Worm (Caenorhabditis elegans) whole organism, L4/young adult: Measurements from ENCODE around the gene let-754.
A peak's percentile ranks its signal among the peaks of the same experiment; 100 is the strongest.

Experiments used
- W03F9.2 ChIP-seq: fragments of 150-350 bp; optimal IDR thresholded peaks from 2 replicates; lab custom pipeline; 2014; ENCODE audit warnings: missing biosample characterization, missing genetic modification characterization
- dao-5 ChIP-seq: sonication (generic microtip); optimal IDR thresholded peaks from 2 replicates; lab custom pipeline; 2016; ENCODE audit warnings: missing genotype, missing genetic modification characterization, moderate library complexity, missing compliant biosample characterization
- him-1 ChIP-seq: sonication (generic microtip); optimal IDR thresholded peaks from 2 replicates; lab custom pipeline; 2016; ENCODE audit warnings: missing genotype, missing genetic modification reagents, missing genetic modification characterization, missing compliant biosample characterization

let-754 gene

DNA sequence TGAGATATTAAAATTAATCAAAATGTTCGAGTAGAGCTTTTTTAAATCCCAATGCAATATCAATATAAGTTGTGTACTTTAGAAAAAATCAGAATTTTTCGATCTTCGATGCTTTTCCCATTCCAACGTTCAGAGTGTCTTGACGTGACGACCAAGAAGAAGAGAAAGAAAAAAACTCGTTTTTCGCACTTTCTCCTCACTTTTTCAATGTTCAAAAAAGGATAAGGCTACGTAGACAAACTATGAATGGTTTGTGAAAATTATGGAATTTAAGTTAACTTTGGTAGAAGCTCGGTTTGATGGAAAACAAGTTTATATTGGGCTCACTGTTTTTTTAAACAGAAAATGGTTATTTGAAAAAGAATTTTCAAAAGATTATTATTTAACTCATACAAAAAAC, 5.4 kb downstream of the let-754 start:
- no peak for TF ChIP-seq W03F9.2 (tag; lab: Kevin White, UChicago)
- TF ChIP-seq dao-5 (tag; lab: Kevin White, UChicago), result no peak
- no peak for TF ChIP-seq him-1 (tag; lab: Kevin White, UChicago)

DNA sequence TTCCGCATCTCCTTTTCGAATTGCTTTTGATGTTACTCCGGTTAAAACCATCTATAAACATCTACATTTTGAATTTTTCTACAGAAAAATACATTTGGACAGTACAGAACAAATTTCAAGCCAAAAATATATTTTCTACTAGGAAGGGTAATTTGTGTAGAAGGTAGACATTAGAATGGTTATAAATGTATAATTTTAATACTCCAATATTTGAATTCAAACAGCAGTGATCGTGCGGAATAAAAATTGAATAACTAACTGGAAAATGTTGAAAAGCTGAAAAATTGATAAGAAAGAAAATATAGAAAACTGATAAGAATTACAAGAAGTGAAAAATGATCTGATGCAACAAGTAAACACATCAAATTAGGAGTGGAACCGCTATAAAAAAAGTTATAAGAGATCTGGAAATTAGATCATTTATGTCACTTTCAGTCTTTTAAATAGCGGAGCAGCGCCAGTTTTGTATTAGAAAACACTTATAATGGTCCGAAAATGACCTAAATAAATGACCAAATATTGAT, 6.1 kb downstream of the let-754 start, which contains the start of gene gsto-1:
TSS of gene gsto-1 (minus strand) at position 51 of the 524 bp plus-strand sequence.
- TF ChIP-seq W03F9.2 (tag; lab: Kevin White, UChicago), result no peak
- TF ChIP-seq him-1 (tag; lab: Kevin White, UChicago), result no peak
- TF ChIP-seq dao-5 (tag; lab: Kevin White, UChicago), result no peak

DNA sequence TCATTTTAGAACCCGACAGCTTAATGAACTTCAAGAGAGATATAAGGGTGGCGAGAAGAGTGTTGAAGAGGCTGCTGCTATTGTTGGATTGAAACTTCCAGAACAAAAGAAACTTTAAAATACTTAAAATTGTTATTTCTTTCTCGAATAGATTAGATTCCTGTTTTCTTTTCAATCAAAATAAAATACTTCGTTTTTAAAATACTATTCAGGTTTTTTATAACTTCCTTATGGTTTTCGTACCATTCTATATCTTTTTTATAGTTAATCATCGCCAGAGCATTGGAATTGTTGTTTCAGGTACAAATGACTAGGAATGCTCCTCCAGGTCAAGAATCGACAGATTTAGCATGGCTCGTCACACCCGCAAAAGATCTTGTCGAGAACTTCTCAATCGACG, 11.7 kb downstream of the let-754 start, which contains the start of gene kle-2:
TSS of gene kle-2 (plus strand) at position 301 of the 400 bp plus-strand sequence.
- TF ChIP-seq him-1 (tag; lab: Kevin White, UChicago), result no peak
- TF ChIP-seq W03F9.2 (tag; lab: Kevin White, UChicago), result no peak
- no peak for TF ChIP-seq dao-5 (tag; lab: Kevin White, UChicago)

DNA sequence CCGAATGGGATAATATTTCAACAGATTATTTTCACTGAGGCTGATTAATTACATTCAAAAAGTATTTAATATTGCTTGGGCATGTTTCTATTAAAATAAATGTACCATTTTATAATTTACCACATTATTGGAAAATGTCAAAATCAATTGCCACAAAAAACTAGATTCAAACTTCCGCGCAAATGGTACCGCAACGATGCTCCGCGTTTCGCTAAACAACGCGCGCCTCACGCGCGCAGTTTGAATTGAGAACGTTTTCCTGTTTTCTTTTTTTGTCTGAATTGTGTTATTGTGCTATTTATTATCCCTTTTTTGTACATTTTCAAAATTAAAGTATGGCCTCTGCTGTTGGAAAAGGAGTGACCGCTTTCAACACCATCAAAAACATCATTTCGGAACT, 12.3 kb downstream of the let-754 start, which contains the start of gene C29E4.12:
TSS of gene C29E4.12 (plus strand) at position 333 of the 400 bp plus-strand sequence.
- TF ChIP-seq W03F9.2 (tag; lab: Kevin White, UChicago), result no peak
- no peak for TF ChIP-seq him-1 (tag; lab: Kevin White, UChicago)
- TF ChIP-seq dao-5 (tag; lab: Kevin White, UChicago), result no peak

DNA sequence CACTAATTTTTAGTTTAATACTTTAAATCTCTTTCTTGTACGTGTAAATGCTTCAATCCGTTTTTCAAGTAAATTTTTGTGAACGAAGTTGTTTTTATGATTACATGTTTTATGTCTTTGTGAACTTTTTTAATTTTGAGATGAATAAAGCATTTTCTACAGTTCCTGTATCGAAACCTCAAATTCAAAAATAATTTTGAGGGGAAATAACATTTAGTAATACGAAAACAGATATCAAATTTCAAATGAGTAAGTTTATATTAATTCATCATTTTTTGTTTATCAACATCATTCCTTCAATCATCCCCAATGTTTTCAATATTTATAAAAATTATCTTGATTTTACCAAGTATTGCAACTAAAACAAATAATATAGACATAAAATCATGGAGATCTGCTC, 15.6 kb downstream of the let-754 start, which contains the start of gene C29E4.10:
TSS of gene C29E4.10 (plus strand) at position 301 of the 400 bp plus-strand sequence.
- TF ChIP-seq dao-5 (tag; lab: Kevin White, UChicago) (no peak), W03F9.2 (tag; lab: Kevin White, UChicago) (no peak), him-1 (tag; lab: Kevin White, UChicago) (no peak)

DNA sequence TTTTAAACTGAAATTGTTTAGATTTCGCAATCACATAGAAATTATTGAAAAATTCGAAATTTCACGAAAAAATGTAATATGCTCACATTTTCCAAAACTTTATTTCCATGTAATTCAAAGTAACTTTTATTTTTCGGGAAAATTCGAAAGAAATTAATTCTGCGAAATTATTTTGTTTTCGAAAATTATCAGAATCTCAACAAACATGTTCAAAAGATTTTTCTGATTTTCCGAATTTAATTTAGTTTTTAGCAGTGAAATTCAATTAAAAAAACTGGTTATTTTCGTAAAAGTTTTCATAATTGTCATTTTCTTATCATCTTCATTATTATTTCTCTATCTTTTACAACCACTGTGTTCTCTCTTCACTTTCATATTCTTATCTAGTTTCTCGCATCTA, 19.9 kb downstream of the let-754 start, which contains the start of gene ran-2:
TSS of gene ran-2 (plus strand) at position 301 of the 400 bp plus-strand sequence.
- TF ChIP-seq him-1 (tag; lab: Kevin White, UChicago), result no peak
- TF ChIP-seq dao-5 (tag; lab: Kevin White, UChicago), result no peak
- no peak for TF ChIP-seq W03F9.2 (tag; lab: Kevin White, UChicago)

- TF ChIP-seq dao-5 (tag; lab: Kevin White, UChicago) (no peak), him-1 (tag; lab: Kevin White, UChicago) (no peak), W03F9.2 (tag; lab: Kevin White, UChicago) (peak; percentile 53)
These were observed 24.5 kb downstream of the let-754 start, which contains the start of the genes C29E4.13 and npp-15 for ce11 chrIII:7928549-7929129. Gene C29E4.13 (minus strand): TSS chrIII:7928717. Gene npp-15 (plus strand): TSS chrIII:7929043.

DNA sequence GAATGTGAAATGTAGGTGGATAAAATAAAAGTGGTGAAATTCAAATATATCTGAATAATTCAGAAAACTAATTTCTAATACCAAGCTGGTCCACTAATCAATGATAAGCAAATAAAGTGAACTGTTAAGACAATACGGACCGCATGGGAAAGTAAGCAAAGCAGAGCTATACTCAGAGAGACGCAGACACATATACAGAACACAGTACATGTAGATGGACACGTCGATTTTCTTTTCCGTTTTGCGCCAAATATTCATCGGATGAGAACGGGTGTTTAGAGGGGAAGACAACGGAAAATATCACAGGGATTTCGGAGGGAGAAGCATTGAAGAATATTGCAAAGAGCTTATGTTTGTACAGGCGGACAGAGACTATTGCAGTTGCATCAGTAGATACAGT, 27.1 kb downstream of the let-754 start:
- TF ChIP-seq him-1 (tag; lab: Kevin White, UChicago) (no peak), W03F9.2 (tag; lab: Kevin White, UChicago) (no peak), dao-5 (tag; lab: Kevin White, UChicago) (no peak)

DNA sequence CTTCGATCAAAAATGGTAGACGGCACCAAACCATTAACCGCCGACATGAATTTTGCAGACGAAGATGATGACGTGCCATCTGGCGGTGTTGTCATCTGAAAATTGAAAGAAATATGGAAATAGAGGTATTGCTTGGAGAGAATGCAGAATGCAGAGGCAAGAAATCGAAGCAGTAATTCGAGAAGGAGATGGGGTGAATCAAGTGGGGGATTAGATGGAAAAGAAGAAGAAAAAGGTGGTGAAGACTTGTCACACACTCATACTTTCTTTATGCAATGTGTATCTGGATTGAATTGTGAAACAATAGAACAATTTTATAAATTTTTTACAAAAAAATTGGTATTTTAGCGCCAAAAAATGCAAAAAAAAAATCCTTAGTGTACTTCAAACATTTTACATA, 28.3 kb downstream of the let-754 start, which contains the start of gene tag-250:
TSS of gene tag-250 (minus strand) at position 101 of the 400 bp plus-strand sequence.
- TF ChIP-seq dao-5 (tag; lab: Kevin White, UChicago) (no peak), W03F9.2 (tag; lab: Kevin White, UChicago) (no peak), him-1 (tag; lab: Kevin White, UChicago) (no peak)

- TF ChIP-seq him-1 (tag; lab: Kevin White, UChicago) (no peak), dao-5 (tag; lab: Kevin White, UChicago) (no peak), W03F9.2 (tag; lab: Kevin White, UChicago) (no peak)
These were observed 30.9 kb downstream of the let-754 start, which contains the start of gene C29E4.17 for ce11 chrIII:7922207-7922606. Gene C29E4.17 (plus strand): TSS chrIII:7922507.

DNA sequence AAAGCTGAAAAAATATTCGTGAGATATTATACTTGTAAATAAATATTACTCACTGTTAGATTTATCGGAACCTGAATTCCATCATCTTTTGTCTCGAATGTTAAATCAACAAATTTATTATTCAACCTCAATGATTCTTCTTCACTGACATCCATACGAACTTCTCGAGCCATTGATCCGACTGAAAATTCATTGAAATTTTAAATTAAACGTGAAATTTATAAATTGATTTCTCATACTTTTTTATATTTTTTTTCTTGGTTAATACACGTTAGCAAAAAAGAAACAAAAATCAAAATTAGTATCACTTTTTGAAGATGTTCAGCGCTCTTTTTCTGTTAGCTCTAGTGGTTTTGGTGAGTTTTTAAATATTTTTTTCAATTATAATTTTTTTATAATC, 33.3 kb downstream of the let-754 start, which contains the start of gene C29E4.14:
TSS of gene C29E4.14 (plus strand) at position 301 of the 400 bp plus-strand sequence.
- TF ChIP-seq dao-5 (tag; lab: Kevin White, UChicago) (no peak), him-1 (tag; lab: Kevin White, UChicago) (no peak), W03F9.2 (tag; lab: Kevin White, UChicago) (no peak)

DNA sequence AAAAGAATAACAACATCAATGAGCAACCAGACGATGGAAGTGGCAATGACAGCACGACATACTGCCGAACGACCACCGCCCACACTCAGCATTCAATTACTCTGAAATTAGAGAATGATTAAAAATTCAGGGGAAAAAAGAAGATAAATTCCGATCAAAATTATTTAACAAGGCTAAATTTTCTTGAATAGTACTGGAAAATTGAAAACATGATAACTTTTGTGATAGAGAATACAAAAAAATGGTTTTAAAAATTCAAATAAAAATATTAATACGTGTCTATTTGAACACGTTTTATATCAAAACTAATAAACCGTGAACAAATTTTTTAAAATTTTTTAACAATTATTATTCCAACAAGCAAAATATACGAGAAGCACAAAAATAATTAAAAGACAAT, 35.4 kb downstream of the let-754 start, which contains the start of gene gly-3:
TSS of gene gly-3 (minus strand) at position 101 of the 400 bp plus-strand sequence.
- no peak for TF ChIP-seq W03F9.2 (tag; lab: Kevin White, UChicago)
- no peak for TF ChIP-seq dao-5 (tag; lab: Kevin White, UChicago)
- TF ChIP-seq him-1 (tag; lab: Kevin White, UChicago), result no peak

ce11 chrIII:7913488-7913887, 39.6 kb downstream of the let-754 start, which contains the start of gene ZK688.12:
Gene ZK688.12 (minus strand): TSS chrIII:7913588.
- TF ChIP-seq dao-5 (tag; lab: Kevin White, UChicago), result no peak
- no peak for TF ChIP-seq him-1 (tag; lab: Kevin White, UChicago)
- TF ChIP-seq W03F9.2 (tag; lab: Kevin White, UChicago), result no peak
